Worm (Caenorhabditis elegans): Measurements from ENCODE around the gene Y67D8C.22.

Y67D8C.22 gene

DNA sequence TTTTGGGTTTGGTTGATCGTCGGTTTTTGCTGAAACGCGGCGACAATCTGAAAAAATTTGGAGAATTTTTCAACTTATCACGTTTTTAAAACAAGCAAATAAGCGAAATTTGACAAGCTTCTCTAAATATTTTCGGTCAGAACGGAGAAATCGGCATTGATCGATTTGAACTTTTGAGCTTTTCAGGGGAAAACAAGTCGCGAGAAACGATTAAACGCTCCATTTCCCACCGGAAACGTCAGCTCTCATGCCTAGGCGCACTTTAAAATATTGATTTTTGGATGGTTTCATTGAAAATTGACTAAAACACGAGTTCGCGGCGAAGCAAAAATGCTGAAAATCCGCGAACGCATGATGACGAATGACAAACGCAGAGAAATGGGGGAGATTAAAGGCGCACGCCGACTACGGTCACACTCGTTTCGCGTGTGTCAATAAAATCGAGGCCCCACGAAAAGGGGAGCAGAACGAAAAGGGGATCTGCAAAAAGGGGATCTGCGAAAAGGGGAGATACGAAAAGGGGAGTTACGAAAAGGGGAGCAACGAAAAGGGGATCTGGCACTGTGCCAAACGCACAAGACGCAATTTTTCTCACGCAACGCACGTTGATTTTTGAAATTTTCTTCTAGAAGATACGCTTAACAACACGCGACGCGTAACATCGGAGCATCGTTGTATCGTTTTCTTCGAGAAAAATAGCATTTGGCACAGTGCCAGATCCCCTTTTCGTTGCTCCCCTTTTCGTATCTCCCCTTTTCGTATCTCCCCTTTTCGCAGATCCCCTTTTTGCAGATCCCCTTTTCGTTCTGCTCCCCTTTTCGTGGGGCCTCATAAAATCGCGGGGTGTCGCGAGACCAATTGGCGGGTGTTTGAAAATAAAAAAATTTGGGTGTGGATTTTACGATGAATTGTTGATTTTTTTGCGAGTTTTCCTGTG lies 25.8 kb downstream of the Y67D8C.22 start, which contains the start of gene eel-1 (continued):
- TF ChIP-seq rec-8 (tag; optimal IDR thresholded peaks at IDR 0.05) (peak; percentile 46 to 87), madf-8 (GFP tag; conservative IDR thresholded peaks at IDR 0.05) (peak; percentile 93), hsf-1 (GFP tag; IDR thresholded peaks at IDR 0.05) (peak; percentile 92), egrh-3 (GFP tag; IDR thresholded peaks at IDR 0.05) (peak; percentile 84), repo-1 (tag; optimal IDR thresholded peaks at IDR 0.05) (peak; percentile 32), F22D6.2 (tag; optimal IDR thresholded peaks at IDR 0.05) (peak; percentile 83), ztf-22 (GFP tag; optimal IDR thresholded peaks at IDR 0.05) (peak; percentile 83), lin-54 (GFP tag; optimal IDR thresholded peaks at IDR 0.05) (peak; percentile 97), bed-2 (GFP tag; IDR thresholded peaks at IDR 0.05) (peak; percentile 99), chd-7 (tag; optimal IDR thresholded peaks at IDR 0.05) (peak; percentile 92), F52B5.7 (tag; optimal IDR thresholded peaks at IDR 0.05) (peak; percentile 86), madf-3 (GFP tag; IDR thresholded peaks at IDR 0.05) (peak; percentile 98), ZK185.1 (tag; optimal IDR thresholded peaks at IDR 0.05; ENCODE audit: poor library complexity, severe bottlenecking) (peak; percentile 94), cebp-2 (GFP tag; IDR thresholded peaks at IDR 0.05) (peak; percentile 95)

- no peak for TF ChIP-seq F10E7.11 (tag; optimal IDR thresholded peaks at IDR 0.05)
- no peak for TF ChIP-seq somi-1 (GFP tag; optimal IDR thresholded peaks at IDR 0.05)
- TF ChIP-seq B0035.1 (tag; optimal IDR thresholded peaks at IDR 0.05) = no peak
- no peak for TF ChIP-seq him-1 (tag; optimal IDR thresholded peaks at IDR 0.05)
- peak; percentile 56 for TF ChIP-seq zfh-2 (GFP tag; conservative IDR thresholded peaks at IDR 0.05)
- TF ChIP-seq D2030.7 (GFP tag; IDR thresholded peaks at IDR 0.05) = no peak
- TF ChIP-seq mxl-1 (tag; optimal IDR thresholded peaks at IDR 0.05) = no peak
- no peak for TF ChIP-seq Y79H2A.3 (GFP tag; conservative IDR thresholded peaks at IDR 0.05)
- TF ChIP-seq egrh-3 (GFP tag; IDR thresholded peaks at IDR 0.05) = no peak
- TF ChIP-seq repo-1 (tag; optimal IDR thresholded peaks at IDR 0.05) = peak; percentile 20
- no peak for TF ChIP-seq nfyb-1 (GFP tag; IDR thresholded peaks at IDR 0.05)
- TF ChIP-seq K12H6.12 (tag; optimal IDR thresholded peaks at IDR 0.05) = no peak
- TF ChIP-seq rcor-1 (GFP tag; IDR thresholded peaks at IDR 0.05) = no peak
- no peak for TF ChIP-seq lsy-27 (tag; optimal IDR thresholded peaks at IDR 0.05; ENCODE audit: borderline replicate concordance, insufficient read depth)
- no peak for TF ChIP-seq ccch-3 (GFP tag; optimal IDR thresholded peaks at IDR 0.05)
Observed at ce11 chrIV:3046889-3047288, 29.2 kb downstream of the Y67D8C.22 start.

DNA sequence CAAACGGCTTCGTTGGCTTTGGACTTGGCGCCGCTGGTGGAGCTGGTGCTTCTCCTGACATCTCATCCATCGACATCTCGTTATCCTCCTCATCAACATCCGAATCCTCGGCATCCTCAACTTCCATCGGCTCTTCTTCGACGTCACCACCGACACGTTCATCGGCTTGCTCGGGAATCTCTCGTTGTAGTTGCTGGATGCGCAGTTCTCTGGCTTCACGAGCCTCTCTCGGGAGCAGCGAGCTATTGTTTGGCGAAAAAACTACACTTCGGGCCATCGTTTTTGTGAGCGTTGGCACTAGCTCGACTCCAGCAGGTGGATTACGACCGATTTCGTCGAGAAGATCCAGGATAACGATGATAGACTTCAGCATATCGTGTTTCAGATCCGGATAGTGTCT lies 30.1 kb downstream of the Y67D8C.22 start:
- TF ChIP-seq hsf-1 (GFP tag; IDR thresholded peaks at IDR 0.05) (no peak), ztf-18 (tag; optimal IDR thresholded peaks at IDR 0.05) (no peak), zfh-2 (GFP tag; conservative IDR thresholded peaks at IDR 0.05) (peak; percentile 66; the same call in 1 of the 2 replicates), pbrm-1 (GFP tag; IDR thresholded peaks at IDR 0.05) (no peak), F23B12.7 (tag; optimal IDR thresholded peaks at IDR 0.05; ENCODE audit: insufficient read depth) (no peak), F33H1.4 (GFP tag; IDR thresholded peaks at IDR 0.05) (no peak), attf-5 (GFP tag; optimal IDR thresholded peaks at IDR 0.05) (no peak), ceh-27 (GFP tag; optimal IDR thresholded peaks at IDR 0.05) (no peak), cebp-2 (GFP tag; IDR thresholded peaks at IDR 0.05) (no peak), lin-26 (GFP tag; IDR thresholded peaks at IDR 0.05) (no peak), egrh-3 (GFP tag; IDR thresholded peaks at IDR 0.05) (0 out of 2 replicates have a peak, but pooled peaks have one; percentile 11), F49E8.2 (tag; optimal IDR thresholded peaks at IDR 0.05; ENCODE audit: insufficient read depth) (no peak), mel-28 (tag; optimal IDR thresholded peaks at IDR 0.05; ENCODE audit: borderline replicate concordance) (no peak), bed-2 (GFP tag; IDR thresholded peaks at IDR 0.05) (no peak), nhr-120 (GFP tag; IDR thresholded peaks at IDR 0.05) (no peak), K12H6.12 (tag; optimal IDR thresholded peaks at IDR 0.05) (no peak), attf-6 (GFP tag; IDR thresholded peaks at IDR 0.05) (0 out of 2 replicates have a peak, but pooled peaks have one; percentile 24), fkh-3 (tag; optimal IDR thresholded peaks at IDR 0.05) (no peak), repo-1 (tag; optimal IDR thresholded peaks at IDR 0.05) (peak; percentile 20), egl-18 (GFP tag; IDR thresholded peaks at IDR 0.05) (no peak), T26A5.8 (tag; optimal IDR thresholded peaks at IDR 0.05) (no peak), mxl-1 (tag; optimal IDR thresholded peaks at IDR 0.05) (no peak), Y79H2A.3 (GFP tag; conservative IDR thresholded peaks at IDR 0.05) (no peak), ceh-40 (GFP tag; IDR thresholded peaks at IDR 0.05) (no peak)
